Worm (Caenorhabditis elegans) whole organism, young adult: Measurements from ENCODE around the gene let-756.

ENCODE experiments used
- B0035.1 ChIP-seq: sonication (generic microtip); optimal IDR thresholded peaks from 2 replicates; lab custom pipeline; 2016; ENCODE audit warnings: missing genetic modification characterization, mild to moderate bottlenecking, missing compliant biosample characterization, missing genotype, missing genetic modification reagents
- B0261.1 ChIP-seq: sonication (generic microtip); optimal IDR thresholded peaks from 2 replicates; lab custom pipeline; 2016; ENCODE audit warnings: mild to moderate bottlenecking, missing genetic modification characterization, moderate library complexity, missing compliant biosample characterization
- B0336.3 ChIP-seq: fragments of 200-800 bp; sonication (Bioruptor generic); IDR thresholded peaks from 2 replicates; pipeline ENCODE4 v1.3.6; 2022; ENCODE audit warnings: missing genetic modification characterization, missing compliant biosample characterization
- C06A6.2 ChIP-seq: fragments of 200-800 bp; sonication (Bioruptor generic); conservative IDR thresholded peaks from 2 replicates; pipeline ENCODE4 v1.3.6; 2022; ENCODE audit warnings: missing genetic modification characterization, missing compliant biosample characterization
- C17E4.6 ChIP-seq: fragments of 200-800 bp; sonication (Bioruptor generic); IDR thresholded peaks from 2 replicates; pipeline ENCODE4 v1.3.6; 2022; ENCODE audit warnings: missing genetic modification reagents, missing genetic modification characterization, missing compliant biosample characterization
- F37B4.10 ChIP-seq: fragments of 200-800 bp; sonication (Bioruptor generic); IDR thresholded peaks from 2 replicates; pipeline ENCODE4 v1.3.6; 2022; ENCODE audit warnings: missing genetic modification characterization, missing compliant biosample characterization
- F39B2.1 ChIP-seq: fragments of 200-800 bp; sonication (Bioruptor generic); IDR thresholded peaks from 2 replicates; pipeline ENCODE4 v1.3.6; 2022; ENCODE audit warnings: missing genetic modification reagents, missing genetic modification characterization, missing compliant biosample characterization
- F57A8.1 ChIP-seq: fragments of 200-800 bp; sonication (Bioruptor generic); optimal IDR thresholded peaks from 2 replicates; lab custom pipeline; 2018; ENCODE audit warnings: mild to moderate bottlenecking, missing genetic modification characterization, moderate library complexity, missing compliant biosample characterization
- F57C9.4 ChIP-seq: sonication (generic microtip); optimal IDR thresholded peaks from 2 replicates; lab custom pipeline; 2017; ENCODE audit warnings: mild to moderate bottlenecking, missing genetic modification characterization, missing compliant biosample characterization
- K12H6.12 ChIP-seq: fragments of 200-800 bp; sonication (Bioruptor generic); optimal IDR thresholded peaks from 2 replicates; lab custom pipeline; 2018; ENCODE audit warnings: mild to moderate bottlenecking, missing genetic modification characterization, missing compliant biosample characterization
- T07F8.4 ChIP-seq: sonication (generic microtip); optimal IDR thresholded peaks from 2 replicates; lab custom pipeline; 2016; ENCODE audit warnings: mild to moderate bottlenecking, missing genetic modification characterization, moderate library complexity, missing compliant biosample characterization
- Y53F4B.3 ChIP-seq: fragments of 200-800 bp; sonication (Bioruptor generic); IDR thresholded peaks from 2 replicates; pipeline ENCODE4 v1.3.6; 2022; ENCODE audit warnings: missing genetic modification reagents, missing genetic modification characterization, missing compliant biosample characterization
- Y53G8AR.9 ChIP-seq: fragments of 200-800 bp; sonication (Bioruptor generic); conservative IDR thresholded peaks from 2 replicates; pipeline ENCODE4 v1.3.6; 2022; ENCODE audit warnings: missing genetic modification reagents, missing genetic modification characterization, missing compliant biosample characterization
- ama-1 ChIP-seq, 3 experiments: fragments of 150-350 bp in 1 of 3; sonication (generic microtip) in 2 of 3; optimal IDR thresholded peaks; 2 replicates each; lab custom pipeline; 2014 to 2018; ENCODE audit warnings: missing biosample characterization in 2 of 3, missing genetic modification characterization in 2 of 3, missing genetic modification reagents in 2 of 3
- athp-1 ChIP-seq: sonication (generic microtip); optimal IDR thresholded peaks from 2 replicates; lab custom pipeline; 2017; ENCODE audit warnings: mild to moderate bottlenecking, missing genetic modification characterization, missing compliant biosample characterization
- cebp-2 ChIP-seq: fragments of 200-800 bp; sonication (Bioruptor generic); IDR thresholded peaks from 2 replicates; pipeline ENCODE4 v1.3.6; 2022; ENCODE audit warnings: missing genetic modification characterization, missing compliant biosample characterization
- ceh-100 ChIP-seq: fragments of 200-800 bp; sonication (Bioruptor generic); IDR thresholded peaks from 2 replicates; pipeline ENCODE4 v1.3.6; 2022; ENCODE audit warnings: missing genetic modification reagents, missing genetic modification characterization, missing compliant biosample characterization
- ceh-27 ChIP-seq: fragments of 200-800 bp; sonication (Bioruptor generic); optimal IDR thresholded peaks from 2 replicates; lab custom pipeline; 2018; ENCODE audit warnings: mild to moderate bottlenecking, missing genetic modification characterization, moderate library complexity, missing compliant biosample characterization
- ceh-58 ChIP-seq: fragments of 200-800 bp; sonication (Bioruptor generic); IDR thresholded peaks from 2 replicates; pipeline ENCODE4 v1.3.6; 2022; ENCODE audit warnings: missing genetic modification characterization, missing compliant biosample characterization
- ceh-91 ChIP-seq: fragments of 200-800 bp; sonication (Bioruptor generic); IDR thresholded peaks from 2 replicates; pipeline ENCODE4 v1.3.6; 2022; ENCODE audit warnings: missing genetic modification reagents, missing genetic modification characterization, missing compliant biosample characterization
- chd-7 ChIP-seq: sonication (generic microtip); optimal IDR thresholded peaks from 2 replicates; lab custom pipeline; 2016; ENCODE audit warnings: mild to moderate bottlenecking, missing genetic modification characterization, moderate library complexity, missing compliant biosample characterization
- die-1 ChIP-seq: sonication (generic microtip); optimal IDR thresholded peaks from 2 replicates; lab custom pipeline; 2016; ENCODE audit warnings: missing genotype, mild to moderate bottlenecking, missing genetic modification characterization, missing compliant biosample characterization
- efl-1 ChIP-seq: fragments of 150-350 bp; optimal IDR thresholded peaks from 2 replicates; lab custom pipeline; 2014; ENCODE audit warnings: missing biosample characterization, missing genetic modification reagents, missing genetic modification characterization
- egl-18 ChIP-seq: fragments of 200-800 bp; sonication (Bioruptor generic); IDR thresholded peaks from 2 replicates; pipeline ENCODE4 v1.3.6; 2022; ENCODE audit warnings: missing genetic modification reagents, missing genetic modification characterization, missing compliant biosample characterization
- egl-44 ChIP-seq: fragments of 200-800 bp; sonication (Bioruptor generic); IDR thresholded peaks from 2 replicates; pipeline ENCODE4 v1.3.6; 2022; ENCODE audit warnings: missing genetic modification reagents, missing genetic modification characterization, missing compliant biosample characterization
- ekl-4 ChIP-seq: fragments of 200-800 bp; sonication (Bioruptor generic); IDR thresholded peaks from 2 replicates; pipeline ENCODE4 v1.3.6; 2022; ENCODE audit warnings: missing genetic modification reagents, missing genetic modification characterization, missing compliant biosample characterization
- ets-4 ChIP-seq: fragments of 200-800 bp; sonication (Bioruptor generic); optimal IDR thresholded peaks from 2 replicates; lab custom pipeline; 2018; ENCODE audit warnings: mild to moderate bottlenecking, missing genetic modification characterization, missing compliant biosample characterization
- hmg-1.2 ChIP-seq: fragments of 200-800 bp; sonication (Bioruptor generic); IDR thresholded peaks from 2 replicates; pipeline ENCODE4 v1.3.6; 2022; ENCODE audit warnings: missing genetic modification reagents, missing genetic modification characterization, missing compliant biosample characterization
- hmg-20 ChIP-seq: fragments of 200-800 bp; sonication (Bioruptor generic); IDR thresholded peaks from 2 replicates; pipeline ENCODE4 v1.3.6; 2022; ENCODE audit warnings: missing genetic modification reagents, missing genetic modification characterization, missing compliant biosample characterization
- hrde-1 ChIP-seq: sonication (generic microtip); optimal IDR thresholded peaks from 2 replicates; lab custom pipeline; 2016; ENCODE audit warnings: missing genetic modification characterization, mild to moderate bottlenecking, missing compliant biosample characterization, moderate library complexity, missing genotype, missing genetic modification reagents, borderline replicate concordance
- lin-35 ChIP-seq, 3 experiments: fragments of 150-350 bp in 2 of 3; sonication (generic microtip) in 1 of 3; optimal IDR thresholded peaks; 2 replicates each; lab custom pipeline; 2014 to 2018; ENCODE audit warnings: missing biosample characterization in 3 of 3, missing genetic modification characterization in 3 of 3, missing genetic modification reagents in 3 of 3
- lin-40 ChIP-seq: sonication (generic microtip); optimal IDR thresholded peaks from 2 replicates; lab custom pipeline; 2016; ENCODE audit warnings: missing genetic modification characterization, mild to moderate bottlenecking, missing compliant biosample characterization, missing genotype, missing genetic modification reagents
- lsy-27 ChIP-seq: sonication (generic microtip); optimal IDR thresholded peaks from 2 replicates; lab custom pipeline; 2017; ENCODE audit warnings: missing genetic modification characterization, mild to moderate bottlenecking, missing compliant biosample characterization, antibody characterized with exemption, missing genotype, borderline replicate concordance; ENCODE audit not compliant: insufficient read depth
- madf-3 ChIP-seq: fragments of 200-800 bp; sonication (Bioruptor generic); IDR thresholded peaks from 2 replicates; pipeline ENCODE4 v1.3.6; 2022; ENCODE audit warnings: missing genetic modification reagents, missing genetic modification characterization, missing compliant biosample characterization
- madf-8 ChIP-seq: fragments of 200-800 bp; sonication (Bioruptor generic); conservative IDR thresholded peaks from 2 replicates; pipeline ENCODE4 v1.3.6; 2022; ENCODE audit warnings: missing genetic modification reagents, missing genetic modification characterization, missing compliant biosample characterization
- mxl-1 ChIP-seq: sonication (generic microtip); optimal IDR thresholded peaks from 2 replicates; lab custom pipeline; 2016; ENCODE audit warnings: missing genetic modification characterization, missing compliant biosample characterization
- nfyb-1 ChIP-seq: fragments of 200-800 bp; sonication (Bioruptor generic); IDR thresholded peaks from 2 replicates; pipeline ENCODE4 v1.3.6; 2022; ENCODE audit warnings: missing genetic modification reagents, missing genetic modification characterization, missing compliant biosample characterization
- nhr-90 ChIP-seq: sonication (generic microtip); optimal IDR thresholded peaks from 2 replicates; lab custom pipeline; 2016; ENCODE audit warnings: missing genotype, mild to moderate bottlenecking, missing genetic modification characterization, missing compliant biosample characterization
- pbrm-1 ChIP-seq: fragments of 200-800 bp; sonication (Bioruptor generic); IDR thresholded peaks from 2 replicates; pipeline ENCODE4 v1.3.6; 2022; ENCODE audit warnings: missing genetic modification reagents, missing genetic modification characterization, missing compliant biosample characterization
- pha-4 ChIP-seq: fragments of 150-350 bp; sonication (generic microtip); optimal IDR thresholded peaks from 2 replicates; lab custom pipeline; 2014; ENCODE audit warnings: missing biosample characterization, missing genetic modification reagents, missing genetic modification characterization
- rcor-1 ChIP-seq: fragments of 200-800 bp; sonication (Bioruptor generic); IDR thresholded peaks from 2 replicates; pipeline ENCODE4 v1.3.6; 2022; ENCODE audit warnings: missing genetic modification reagents, missing genetic modification characterization, missing compliant biosample characterization
- rec-8 ChIP-seq, 2 experiments: sonication (generic microtip); optimal IDR thresholded peaks; 2 replicates each; lab custom pipeline; 2016; ENCODE audit warnings: mild to moderate bottlenecking in 2 of 2, missing genetic modification characterization in 2 of 2, missing genetic modification reagents in 2 of 2, missing genotype in 2 of 2, missing biosample characterization in 1 of 2, missing compliant biosample characterization in 1 of 2, moderate library complexity in 1 of 2
- repo-1 ChIP-seq: sonication (generic microtip); optimal IDR thresholded peaks from 2 replicates; lab custom pipeline; 2017; ENCODE audit warnings: mild to moderate bottlenecking, missing genetic modification characterization, missing compliant biosample characterization
- snpc-1.1 ChIP-seq: sonication (generic microtip); optimal IDR thresholded peaks from 2 replicates; lab custom pipeline; 2017; ENCODE audit warnings: missing genetic modification characterization, mild to moderate bottlenecking, missing compliant biosample characterization, antibody characterized with exemption, moderate library complexity, missing genotype, missing genetic modification reagents; ENCODE audit not compliant: insufficient read depth
- snpc-3.4 ChIP-seq: sonication (generic microtip); optimal IDR thresholded peaks from 2 replicates; lab custom pipeline; 2017; ENCODE audit warnings: missing genetic modification characterization, mild to moderate bottlenecking, missing compliant biosample characterization, antibody characterized with exemption, moderate library complexity, missing genotype, missing genetic modification reagents
- tlf-1 ChIP-seq: fragments of 200-800 bp; sonication (Bioruptor generic); optimal IDR thresholded peaks from 2 replicates; lab custom pipeline; 2018; ENCODE audit warnings: mild to moderate bottlenecking, missing genetic modification characterization, missing compliant biosample characterization
- zfh-2 ChIP-seq: fragments of 200-800 bp; sonication (Bioruptor generic); conservative IDR thresholded peaks from 2 replicates; pipeline ENCODE4 v1.3.6; 2022; ENCODE audit warnings: missing genetic modification reagents, missing genetic modification characterization, missing compliant biosample characterization
- ztf-18 ChIP-seq: sonication (generic microtip); optimal IDR thresholded peaks from 2 replicates; lab custom pipeline; 2016; ENCODE audit warnings: missing genotype, mild to moderate bottlenecking, missing genetic modification characterization, missing compliant biosample characterization

let-756 gene

DNA sequence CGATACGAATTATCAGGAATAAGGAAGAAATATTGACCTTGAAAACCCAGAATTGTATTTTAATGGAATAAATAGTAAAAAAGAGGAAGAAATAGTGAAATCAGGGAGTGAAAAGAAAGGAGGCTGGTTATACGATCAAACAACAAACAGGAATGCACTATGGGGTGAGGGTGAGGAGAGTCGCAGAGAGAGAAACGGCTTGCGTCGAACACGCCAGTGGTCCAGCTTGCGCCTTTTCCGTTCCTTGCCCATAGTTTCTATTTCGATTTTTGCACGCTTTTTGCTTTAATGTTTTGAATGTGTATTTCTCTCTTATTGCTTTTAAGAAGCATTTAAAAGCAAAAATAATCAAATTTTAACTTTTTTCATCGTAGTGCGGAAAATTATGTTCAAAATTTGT lies 46.7 kb downstream of the let-756 start (continued):
- TF ChIP-seq mxl-1 (tag; lab: Kevin White, UChicago) (no peak), F57A8.1 (no peak), pbrm-1 (GFP tag; lab: Robert Waterston, UW) (peak; percentile 76), pha-4 (tag; lab: Kevin White, UChicago) (peak; percentile 44), rec-8 (tag; optimal IDR thresholded peaks at IDR 0.05; lab: Kevin White, UChicago) (no peak), rcor-1 (GFP tag; lab: Robert Waterston, UW) (peak; percentile 85), ceh-100 (GFP tag; lab: Robert Waterston, UW) (peak; percentile 34; the same call in 1 of the 2 replicates), Y53G8AR.9 (GFP tag; lab: Robert Waterston, UW) (peak; percentile 55; the same call in 1 of the 2 replicates), B0336.3 (GFP tag; lab: Robert Waterston, UW) (peak; percentile 62), efl-1 (GFP tag; lab: Kevin White, UChicago) (peak; percentile 46), athp-1 (tag; lab: Kevin White, UChicago) (no peak), cebp-2 (GFP tag; lab: Robert Waterston, UW) (no peak), C06A6.2 (GFP tag; lab: Robert Waterston, UW) (no peak), lsy-27 (no peak), nfyb-1 (GFP tag; lab: Robert Waterston, UW) (no peak), ekl-4 (no peak), lin-35 (GFP tag; optimal IDR thresholded peaks at IDR 0.05; lab: Kevin White, UChicago) (peak in 1 of 3 experiments; percentile 86), lin-40 (peak; percentile 52), egl-18 (GFP tag; lab: Robert Waterston, UW) (no peak), K12H6.12 (tag; lab: Kevin White, UChicago) (peak; percentile 38), ztf-18 (tag; lab: Kevin White, UChicago) (peak; percentile 94), tlf-1 (GFP tag; lab: Kevin White, UChicago) (peak; percentile 36), zfh-2 (GFP tag; lab: Robert Waterston, UW) (peak; percentile 88), Y53F4B.3 (no peak), hmg-20 (no peak), hmg-1.2 (GFP tag; lab: Robert Waterston, UW) (peak; percentile 68; the same call in 1 of the 2 replicates), F39B2.1 (GFP tag; lab: Robert Waterston, UW) (no peak), F37B4.10 (GFP tag; lab: Robert Waterston, UW) (no peak), F57C9.4 (tag; lab: Kevin White, UChicago) (no peak), madf-8 (GFP tag; lab: Robert Waterston, UW) (no peak), hrde-1 (tag; lab: Kevin White, UChicago) (no peak), ceh-91 (GFP tag; lab: Robert Waterston, UW) (peak; percentile 55; the same call in 1 of the 2 replicates), B0261.1 (tag; lab: Kevin White, UChicago) (no peak), die-1 (tag; lab: Kevin White, UChicago) (peak; percentile 53), snpc-3.4 (tag; lab: Kevin White, UChicago) (peak; percentile 73), egl-44 (no peak), ceh-27 (GFP tag; lab: Kevin White, UChicago) (peak; percentile 63), ceh-58 (GFP tag; lab: Robert Waterston, UW) (no peak), madf-3 (0 out of 2 replicates have a peak, but pooled peaks have one; percentile 39), nhr-90 (tag; lab: Kevin White, UChicago) (peak; percentile 37), ets-4 (GFP tag; lab: Kevin White, UChicago) (no peak), ama-1 (optimal IDR thresholded peaks at IDR 0.05; lab: Kevin White, UChicago) (no peak), ama-1 (GFP tag; optimal IDR thresholded peaks at IDR 0.05; lab: Kevin White, UChicago) (no peak), T07F8.4 (tag; lab: Kevin White, UChicago) (no peak), repo-1 (tag; lab: Kevin White, UChicago) (no peak), C17E4.6 (GFP tag; lab: Robert Waterston, UW) (no peak), B0035.1 (tag; lab: Kevin White, UChicago) (no peak), snpc-1.1 (tag; lab: Kevin White, UChicago) (no peak), chd-7 (tag; lab: Kevin White, UChicago) (no peak)
